Worm (Caenorhabditis elegans): ENCODE measurements around the gene sru-6.

Gene sru-6

DNA sequence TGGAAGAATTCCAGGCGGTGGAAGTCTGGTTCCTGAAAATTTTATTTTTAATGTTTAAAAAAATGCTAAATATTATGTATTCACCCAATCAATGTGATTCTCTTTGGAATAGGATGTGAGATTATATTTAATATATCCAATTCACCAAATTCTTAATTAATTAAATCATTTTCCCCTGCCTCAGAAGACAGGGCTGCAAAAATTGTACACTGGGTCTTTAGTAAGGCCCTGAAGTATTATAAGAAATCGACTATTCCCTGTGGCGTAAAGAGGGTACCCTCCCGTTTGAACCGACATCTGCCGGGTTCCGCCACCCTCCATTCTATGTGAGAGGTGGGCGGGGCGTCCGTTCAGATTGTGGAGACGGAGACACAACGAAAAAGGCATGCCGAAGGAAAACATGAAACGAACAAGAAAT is 20.8 kb downstream of the sru-6 start (continued):
- TF ChIP-seq ztf-6 (GFP tag; IDR thresholded peaks at IDR 0.05) (no peak), Y53F4B.3 (GFP tag; IDR thresholded peaks at IDR 0.05) (no peak), madf-3 (GFP tag; IDR thresholded peaks at IDR 0.05) (peak; percentile 62; the same call in 1 of the 2 replicates), xnd-1 (tag; optimal IDR thresholded peaks at IDR 0.05) (peak; percentile 57), aptf-3 (GFP tag; IDR thresholded peaks at IDR 0.05) (no peak), nhr-179 (tag; optimal IDR thresholded peaks at IDR 0.05) (no peak), madf-8 (GFP tag; conservative IDR thresholded peaks at IDR 0.05) (no peak), hmg-20 (GFP tag; IDR thresholded peaks at IDR 0.05) (no peak), lsy-27 (tag; optimal IDR thresholded peaks at IDR 0.05; ENCODE audit: borderline replicate concordance, insufficient read depth) (no peak), zim-3 (tag; optimal IDR thresholded peaks at IDR 0.05) (no peak), F57C9.4 (tag; optimal IDR thresholded peaks at IDR 0.05) (no peak), ztf-22 (GFP tag; optimal IDR thresholded peaks at IDR 0.05) (no peak), somi-1 (GFP tag; optimal IDR thresholded peaks at IDR 0.05) (no peak), hrde-1 (tag; optimal IDR thresholded peaks at IDR 0.05; ENCODE audit: borderline replicate concordance) (peak; percentile 55), lin-35 (GFP tag; optimal IDR thresholded peaks at IDR 0.05) (peak in 1 of 3 experiments; percentile 61), F10E7.11 (tag; optimal IDR thresholded peaks at IDR 0.05) (no peak), D2030.7 (GFP tag; IDR thresholded peaks at IDR 0.05) (peak; percentile 56), ceh-79 (tag; optimal IDR thresholded peaks at IDR 0.05) (no peak), F52B5.7 (tag; optimal IDR thresholded peaks at IDR 0.05) (peak; percentile 24), rcor-1 (GFP tag; IDR thresholded peaks at IDR 0.05) (peak; percentile 55; the same call in 1 of the 2 replicates), nfya-2 (GFP tag; IDR thresholded peaks at IDR 0.05) (no peak), F37B4.10 (GFP tag; IDR thresholded peaks at IDR 0.05) (no peak), lin-40 (tag; optimal IDR thresholded peaks at IDR 0.05) (peak; percentile 88), Y53G8AR.9 (GFP tag; conservative IDR thresholded peaks at IDR 0.05) (no peak), snpc-1.3 (tag; optimal IDR thresholded peaks at IDR 0.05; ENCODE audit: insufficient read depth) (peak; percentile 49), ceh-100 (GFP tag; IDR thresholded peaks at IDR 0.05) (0 out of 2 replicates have a peak, but pooled peaks have one; percentile 37), hlh-12 (tag; optimal IDR thresholded peaks at IDR 0.05) (no peak), attf-5 (GFP tag; optimal IDR thresholded peaks at IDR 0.05) (peak; percentile 47), hsf-1 (GFP tag; IDR thresholded peaks at IDR 0.05) (0 out of 2 replicates have a peak, but pooled peaks have one; percentile 16), rpc-1 (optimal IDR thresholded peaks at IDR 0.05) (no peak), rpc-1 (tag; optimal IDR thresholded peaks at IDR 0.05) (no peak), egrh-3 (GFP tag; IDR thresholded peaks at IDR 0.05) (no peak), B0261.1 (tag; optimal IDR thresholded peaks at IDR 0.05) (peak; percentile 17), pbrm-1 (GFP tag; IDR thresholded peaks at IDR 0.05) (peak; percentile 77; the same call in 1 of the 2 replicates), ceh-58 (GFP tag; IDR thresholded peaks at IDR 0.05) (no peak), atf-7 (tag; optimal IDR thresholded peaks at IDR 0.05) (peak; percentile 56), ccch-3 (GFP tag; optimal IDR thresholded peaks at IDR 0.05) (no peak), K11D2.4 (GFP tag; IDR thresholded peaks at IDR 0.05) (0 out of 2 replicates have a peak, but pooled peaks have one; percentile 18), F57A8.1 (GFP tag; optimal IDR thresholded peaks at IDR 0.05) (no peak), efl-1 (GFP tag; optimal IDR thresholded peaks at IDR 0.05) (no peak), Y79H2A.3 (GFP tag; conservative IDR thresholded peaks at IDR 0.05) (no peak), Y95B8A.8 (GFP tag; IDR thresholded peaks at IDR 0.05) (0 out of 2 replicates have a peak, but pooled peaks have one; percentile 45), nhr-90 (tag; optimal IDR thresholded peaks at IDR 0.05) (peak; percentile 32), lsl-1 (GFP tag; optimal IDR thresholded peaks at IDR 0.05) (peak; percentile 36), C17E4.6 (GFP tag; IDR thresholded peaks at IDR 0.05) (0 out of 2 replicates have a peak, but pooled peaks have one; percentile 47), ceh-27 (GFP tag; optimal IDR thresholded peaks at IDR 0.05) (peak; percentile 74), T07F8.4 (tag; optimal IDR thresholded peaks at IDR 0.05) (no peak), F49E8.2 (tag; optimal IDR thresholded peaks at IDR 0.05; ENCODE audit: insufficient read depth) (peak; percentile 56)

All from whole organism, young adult.